Worm (Caenorhabditis elegans): ENCODE measurements around the gene F55G11.1.

- TF ChIP-seq elt-2 (tag; optimal IDR thresholded peaks at IDR 0.05) (no peak), mdl-1 (tag; optimal IDR thresholded peaks at IDR 0.05) (no peak), jun-1 (tag; optimal IDR thresholded peaks at IDR 0.05) (no peak), nhr-77 (tag; optimal IDR thresholded peaks at IDR 0.05) (no peak), ama-1 (optimal IDR thresholded peaks at IDR 0.05) (no peak), nhr-28 (tag; optimal IDR thresholded peaks at IDR 0.05) (no peak)
Measured at ce11 chrIV:12924332-12924731, 22.1 kb downstream of the F55G11.1 start, which contains the start of gene srlf-4.

Data from whole organism, L3 larva.